Fruit fly (Drosophila melanogaster) whole organism, prepupa: ENCODE measurements around the gene CG2839.

Experiments used
- Blimp-1 ChIP-seq: fragments of 200-800 bp; sonication (Bioruptor generic); optimal IDR thresholded peaks from 3 replicates; lab custom pipeline; 2017; ENCODE audit warnings: missing biosample characterization, missing genetic modification characterization, mild to moderate bottlenecking, moderate library complexity, missing genetic modification reagents
- CG10631 ChIP-seq: fragments of 200-800 bp; sonication (Bioruptor generic); optimal IDR thresholded peaks from 2 replicates; lab custom pipeline; 2016; ENCODE audit warnings: missing biosample characterization, missing genetic modification characterization
- CG10669 ChIP-seq: fragments of 200-800 bp; sonication (Bioruptor generic); optimal IDR thresholded peaks from 3 replicates; lab custom pipeline; 2018; ENCODE audit warnings: missing biosample characterization, mild to moderate bottlenecking, missing genetic modification characterization, moderate library complexity
- CG11294 ChIP-seq: fragments of 200-800 bp; sonication (Bioruptor generic); IDR thresholded peaks from 2 replicates; pipeline ENCODE4 v1.3.6; 2022; ENCODE audit warnings: missing biosample characterization, missing genetic modification characterization
- CG11762 ChIP-seq: fragments of 200-800 bp; sonication (Bioruptor generic); optimal IDR thresholded peaks from 3 replicates; lab custom pipeline; 2016; ENCODE audit warnings: missing biosample characterization, missing genetic modification characterization; ENCODE audit not compliant: insufficient read depth
- CG15336 ChIP-seq: fragments of 200-800 bp; sonication (Bioruptor generic); IDR thresholded peaks from 2 replicates; pipeline ENCODE4 v1.3.6; 2022; ENCODE audit warnings: missing biosample characterization, missing genetic modification characterization
- CG1621 ChIP-seq: fragments of 200-800 bp; sonication (Bioruptor generic); optimal IDR thresholded peaks from 3 replicates; lab custom pipeline; 2018; ENCODE audit warnings: missing biosample characterization, mild to moderate bottlenecking, missing genetic modification characterization
- CG16779 ChIP-seq: fragments of 200-800 bp; sonication (Bioruptor generic); optimal IDR thresholded peaks from 3 replicates; lab custom pipeline; 2017; ENCODE audit warnings: missing biosample characterization, mild to moderate bottlenecking, missing genetic modification characterization
- CG3032 ChIP-seq: fragments of 200-800 bp; optimal IDR thresholded peaks from 2 replicates; lab custom pipeline; 2019; ENCODE audit warnings: missing biosample characterization, mild to moderate bottlenecking, missing genetic modification characterization, moderate library complexity
- CG31627 ChIP-seq: fragments of 200-800 bp; sonication (Bioruptor generic); optimal IDR thresholded peaks from 3 replicates; lab custom pipeline; 2016; ENCODE audit warnings: missing biosample characterization, missing genetic modification characterization
- CG32006 ChIP-seq: fragments of 200-800 bp; sonication (Bioruptor generic); optimal IDR thresholded peaks from 3 replicates; lab custom pipeline; 2017; ENCODE audit warnings: missing biosample characterization, mild to moderate bottlenecking, missing genetic modification characterization
- CG34406 ChIP-seq: fragments of 200-800 bp; sonication (Bioruptor generic); optimal IDR thresholded peaks from 3 replicates; lab custom pipeline; 2016; ENCODE audit warnings: missing biosample characterization, missing genetic modification characterization
- CG3919 ChIP-seq: fragments of 200-800 bp; sonication (Bioruptor generic); optimal IDR thresholded peaks from 3 replicates; lab custom pipeline; 2016; ENCODE audit warnings: missing biosample characterization, missing genetic modification characterization
- CG4318 ChIP-seq: fragments of 200-800 bp; sonication (Bioruptor generic); optimal IDR thresholded peaks from 3 replicates; lab custom pipeline; 2017; ENCODE audit warnings: missing biosample characterization, mild to moderate bottlenecking, missing genetic modification characterization
- CG6163 ChIP-seq: fragments of 200-800 bp; sonication (Bioruptor generic); IDR thresholded peaks from 3 replicates; pipeline ENCODE4 v1.3.6; 2022; ENCODE audit warnings: missing biosample characterization, missing genetic modification characterization
- CG6276 ChIP-seq: fragments of 200-800 bp; sonication (Bioruptor generic); optimal IDR thresholded peaks from 2 replicates; lab custom pipeline; 2017; ENCODE audit warnings: missing biosample characterization, mild to moderate bottlenecking, missing genetic modification characterization
- CG6792 ChIP-seq: fragments of 200-800 bp; sonication (Bioruptor generic); optimal IDR thresholded peaks from 3 replicates; lab custom pipeline; 2016; ENCODE audit warnings: missing biosample characterization, missing genetic modification characterization
- CG6808 ChIP-seq: fragments of 200-800 bp; sonication (Bioruptor generic); optimal IDR thresholded peaks from 3 replicates; lab custom pipeline; 2017; ENCODE audit warnings: missing biosample characterization, missing genetic modification characterization, mild to moderate bottlenecking, moderate library complexity, missing genetic modification reagents
- CG7368 ChIP-seq: fragments of 200-800 bp; sonication (Bioruptor generic); optimal IDR thresholded peaks from 3 replicates; lab custom pipeline; 2016; ENCODE audit warnings: missing biosample characterization, missing genetic modification characterization
- CG8119 ChIP-seq: fragments of 200-800 bp; sonication (Bioruptor generic); IDR thresholded peaks from 3 replicates; pipeline ENCODE4 v1.3.6; 2022; ENCODE audit warnings: missing biosample characterization, missing genetic modification characterization
- CG8319 ChIP-seq: fragments of 200-800 bp; sonication (Bioruptor generic); optimal IDR thresholded peaks from 3 replicates; lab custom pipeline; 2016; ENCODE audit warnings: missing biosample characterization, missing genetic modification characterization
- Eip75B ChIP-seq: fragments of 200-800 bp; sonication (Bioruptor generic); optimal IDR thresholded peaks from 3 replicates; lab custom pipeline; 2016; ENCODE audit warnings: missing biosample characterization, missing genetic modification characterization
- Eip78C ChIP-seq: fragments of 200-800 bp; sonication (Bioruptor generic); peaks from one replicate; lab custom pipeline; 2016; ENCODE audit warnings: missing biosample characterization, missing genetic modification characterization
- Eip93F ChIP-seq: fragments of 200-800 bp; sonication (Bioruptor generic); optimal IDR thresholded peaks from 2 replicates; lab custom pipeline; 2016; ENCODE audit warnings: missing biosample characterization, mild to moderate bottlenecking, missing genetic modification characterization
- Ets21C ChIP-seq: fragments of 200-800 bp; sonication (Bioruptor generic); optimal IDR thresholded peaks from 3 replicates; lab custom pipeline; 2016; ENCODE audit warnings: missing biosample characterization, missing genetic modification characterization
- Ets96B ChIP-seq: fragments of 200-800 bp; optimal IDR thresholded peaks from 2 replicates; lab custom pipeline; 2019; ENCODE audit warnings: missing biosample characterization, mild to moderate bottlenecking, missing genetic modification characterization, moderate library complexity
- Gug ChIP-seq: fragments of 200-800 bp; sonication (Bioruptor generic); IDR thresholded peaks from 2 replicates; pipeline ENCODE4 v1.3.6; 2022; ENCODE audit warnings: missing biosample characterization, missing genetic modification characterization
- Hr38 ChIP-seq: sonication (Bioruptor generic); optimal IDR thresholded peaks from 2 replicates; lab custom pipeline; 2016; ENCODE audit warnings: missing biosample characterization, missing genetic modification characterization
- Hr39 ChIP-seq: fragments of 200-800 bp; sonication (Bioruptor generic); optimal IDR thresholded peaks from 2 replicates; lab custom pipeline; 2016; ENCODE audit warnings: missing biosample characterization, missing genetic modification characterization
- Hr4 ChIP-seq: fragments of 200-800 bp; sonication (Bioruptor generic); optimal IDR thresholded peaks from 3 replicates; lab custom pipeline; 2016; ENCODE audit warnings: missing biosample characterization, missing genetic modification characterization
- Met ChIP-seq: fragments of 200-800 bp; sonication (Bioruptor generic); optimal IDR thresholded peaks from 3 replicates; lab custom pipeline; 2016; ENCODE audit warnings: missing biosample characterization, missing genetic modification characterization
- OdsH ChIP-seq: fragments of 200-800 bp; sonication (Bioruptor generic); optimal IDR thresholded peaks from 3 replicates; lab custom pipeline; 2016; ENCODE audit warnings: missing biosample characterization, missing genetic modification characterization
- Smox ChIP-seq: fragments of 200-800 bp; sonication (Bioruptor generic); optimal IDR thresholded peaks from 3 replicates; lab custom pipeline; 2016; ENCODE audit warnings: missing biosample characterization, missing genetic modification characterization
- Sox102F ChIP-seq: fragments of 200-800 bp; sonication (Bioruptor generic); optimal IDR thresholded peaks from 2 replicates; lab custom pipeline; 2016; ENCODE audit warnings: missing biosample characterization, mild to moderate bottlenecking, missing genetic modification characterization
- Sox14 ChIP-seq: fragments of 200-800 bp; sonication (Bioruptor generic); optimal IDR thresholded peaks from 3 replicates; lab custom pipeline; 2016; ENCODE audit warnings: missing biosample characterization, missing genetic modification characterization
- achi ChIP-seq: fragments of 200-800 bp; sonication (Bioruptor generic); optimal IDR thresholded peaks from 3 replicates; lab custom pipeline; 2016; ENCODE audit warnings: missing biosample characterization, missing genetic modification characterization
- acj6 ChIP-seq: fragments of 200-800 bp; sonication (Bioruptor generic); optimal IDR thresholded peaks from 3 replicates; lab custom pipeline; 2016; ENCODE audit warnings: missing biosample characterization, missing genetic modification characterization
- cyc ChIP-seq: fragments of 200-800 bp; sonication (Bioruptor generic); optimal IDR thresholded peaks from 3 replicates; lab custom pipeline; 2016; ENCODE audit warnings: missing biosample characterization, missing genetic modification characterization
- dac ChIP-seq: fragments of 200-800 bp; sonication (Bioruptor generic); optimal IDR thresholded peaks from 2 replicates; lab custom pipeline; 2017; ENCODE audit warnings: missing biosample characterization, mild to moderate bottlenecking, missing genetic modification characterization
- dsx ChIP-seq: fragments of 200-800 bp; optimal IDR thresholded peaks from 3 replicates; lab custom pipeline; 2019; ENCODE audit warnings: missing biosample characterization, mild to moderate bottlenecking, missing genetic modification characterization, moderate library complexity; ENCODE audit not compliant: poor library complexity, severe bottlenecking
- eg ChIP-seq: fragments of 200-800 bp; sonication (Bioruptor generic); IDR thresholded peaks from 3 replicates; pipeline ENCODE4 v1.3.6; 2022; ENCODE audit warnings: missing biosample characterization, missing genetic modification characterization
- esn ChIP-seq: fragments of 200-800 bp; sonication (Bioruptor generic); optimal IDR thresholded peaks from 2 replicates; lab custom pipeline; 2016; ENCODE audit warnings: missing biosample characterization, mild to moderate bottlenecking, missing genetic modification characterization, moderate library complexity
- fd59A ChIP-seq: fragments of 200-800 bp; sonication (Bioruptor generic); optimal IDR thresholded peaks from 2 replicates; lab custom pipeline; 2017; ENCODE audit warnings: missing biosample characterization, mild to moderate bottlenecking, missing genetic modification characterization, missing genetic modification reagents
- fkh ChIP-seq: fragments of 200-800 bp; sonication (Bioruptor generic); optimal IDR thresholded peaks from 3 replicates; lab custom pipeline; 2017; ENCODE audit warnings: missing biosample characterization, mild to moderate bottlenecking, missing genetic modification characterization, moderate library complexity
- lz ChIP-seq: fragments of 200-800 bp; sonication (Bioruptor generic); optimal IDR thresholded peaks from 3 replicates; lab custom pipeline; 2016; ENCODE audit warnings: missing biosample characterization, missing genetic modification characterization
- net ChIP-seq: fragments of 200-800 bp; sonication (Bioruptor generic); optimal IDR thresholded peaks from 3 replicates; lab custom pipeline; 2016; ENCODE audit warnings: missing biosample characterization, missing genetic modification characterization
- spab ChIP-seq: fragments of 200-800 bp; sonication (Bioruptor generic); optimal IDR thresholded peaks from 2 replicates; lab custom pipeline; 2017; ENCODE audit warnings: missing biosample characterization, mild to moderate bottlenecking, missing genetic modification characterization, missing genetic modification reagents
- topi ChIP-seq: fragments of 200-800 bp; sonication (Bioruptor generic); optimal IDR thresholded peaks from 3 replicates; lab custom pipeline; 2016; ENCODE audit warnings: missing biosample characterization, missing genetic modification characterization
- vri ChIP-seq: fragments of 200-800 bp; sonication (Bioruptor generic); optimal IDR thresholded peaks from 3 replicates; lab custom pipeline; 2016; ENCODE audit warnings: missing biosample characterization, mild to moderate bottlenecking, missing genetic modification characterization

Gene CG2839

dm6 chr2L:606165-606564, 19.3 kb upstream of the CG2839 start (continued):
- TF ChIP-seq CG15336 (GFP tag; lab: Robert Waterston, UW) (peak; percentile 94), CG11762 (GFP tag; lab: Kevin White, UChicago) (peak; percentile 55), CG34406 (GFP tag; lab: Kevin White, UChicago) (peak; percentile 50), dsx (GFP tag; lab: Kevin White, UChicago) (peak; percentile 35), CG10631 (peak; percentile 71), Hr38 (GFP tag; lab: Kevin White, UChicago) (no peak), CG16779 (tag; lab: Kevin White, UChicago) (peak; percentile 21), Gug (peak; percentile 78), fd59A (peak; percentile 59), CG3919 (peak; percentile 69), CG10669 (GFP tag; lab: Kevin White, UChicago) (peak; percentile 73), cyc (GFP tag; lab: Kevin White, UChicago) (peak; percentile 60), fkh (no peak), lz (peak; percentile 67), CG3032 (tag; lab: Kevin White, UChicago) (peak; percentile 71), Hr4 (GFP tag; lab: Kevin White, UChicago) (peak; percentile 91)

DNA sequence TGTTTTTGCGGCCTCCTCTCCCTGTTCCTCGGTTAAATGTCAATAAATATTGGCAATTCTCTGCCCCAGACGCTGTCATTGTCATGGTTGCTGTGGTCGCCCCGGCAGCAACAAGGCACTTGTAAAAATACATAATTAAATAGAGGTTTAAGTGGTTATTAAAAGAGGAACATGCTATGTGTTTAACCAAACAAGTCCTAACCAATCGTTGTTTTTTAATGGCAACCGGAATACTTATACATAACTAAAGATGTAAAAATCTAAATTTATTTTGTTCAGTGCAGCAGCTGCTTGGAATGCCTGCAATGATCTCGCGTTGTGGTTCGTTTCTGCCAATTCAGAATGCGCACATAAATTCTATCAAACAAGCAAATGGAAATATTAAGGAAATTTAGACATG, 18.5 kb upstream of the CG2839 start:
- TF ChIP-seq acj6 (GFP tag; lab: Kevin White, UChicago) (peak; percentile 4), CG15336 (GFP tag; lab: Robert Waterston, UW) (no peak), CG4318 (no peak), CG16779 (tag; lab: Kevin White, UChicago) (no peak), CG34406 (GFP tag; lab: Kevin White, UChicago) (peak; percentile 13), CG11294 (GFP tag; lab: Robert Waterston, UW) (no peak), OdsH (peak; percentile 19), vri (peak; percentile 4), CG8319 (no peak), eg (GFP tag; lab: Robert Waterston, UW) (0 out of 3 replicates have a peak, but pooled peaks have one; percentile 32), Eip93F (GFP tag; lab: Kevin White, UChicago) (no peak), Blimp-1 (GFP tag; lab: Kevin White, UChicago) (no peak), Sox14 (peak; percentile 31), fkh (no peak), Ets21C (GFP tag; lab: Kevin White, UChicago) (no peak), dac (no peak), topi (GFP tag; lab: Kevin White, UChicago) (peak; percentile 42), Sox102F (GFP tag; lab: Kevin White, UChicago) (peak; percentile 10), CG10669 (GFP tag; lab: Kevin White, UChicago) (peak; percentile 13), CG3032 (tag; lab: Kevin White, UChicago) (peak; percentile 27), Smox (GFP tag; lab: Kevin White, UChicago) (peak; percentile 41), Hr39 (GFP tag; lab: Kevin White, UChicago) (peak; percentile 17), Ets96B (tag; lab: Kevin White, UChicago) (peak; percentile 53), CG32006 (peak; percentile 39), cyc (GFP tag; lab: Kevin White, UChicago) (peak; percentile 6), Met (peak; percentile 15), CG7368 (GFP tag; lab: Kevin White, UChicago) (no peak), CG6808 (GFP tag; lab: Kevin White, UChicago) (peak; percentile 23), Eip78C (GFP tag; lab: Kevin White, UChicago) (peak; percentile 89), CG31627 (GFP tag; lab: Kevin White, UChicago) (peak; percentile 13), Hr4 (GFP tag; lab: Kevin White, UChicago) (no peak), CG8119 (GFP tag; lab: Robert Waterston, UW) (no peak), spab (GFP tag; lab: Kevin White, UChicago) (peak; percentile 26), esn (GFP tag; lab: Kevin White, UChicago) (peak; percentile 36), CG3919 (peak; percentile 28), CG6276 (GFP tag; lab: Kevin White, UChicago) (no peak), CG1621 (tag; lab: Kevin White, UChicago) (peak; percentile 19), Eip75B (GFP tag; lab: Kevin White, UChicago) (peak; percentile 34), net (peak; percentile 4), achi (GFP tag; lab: Kevin White, UChicago) (peak; percentile 50), CG6792 (GFP tag; lab: Kevin White, UChicago) (peak; percentile 23), CG6163 (GFP tag; lab: Robert Waterston, UW) (peak; percentile 72)
